Worm (Caenorhabditis elegans): ENCODE measurements around the gene F53F4.7.

DNA sequence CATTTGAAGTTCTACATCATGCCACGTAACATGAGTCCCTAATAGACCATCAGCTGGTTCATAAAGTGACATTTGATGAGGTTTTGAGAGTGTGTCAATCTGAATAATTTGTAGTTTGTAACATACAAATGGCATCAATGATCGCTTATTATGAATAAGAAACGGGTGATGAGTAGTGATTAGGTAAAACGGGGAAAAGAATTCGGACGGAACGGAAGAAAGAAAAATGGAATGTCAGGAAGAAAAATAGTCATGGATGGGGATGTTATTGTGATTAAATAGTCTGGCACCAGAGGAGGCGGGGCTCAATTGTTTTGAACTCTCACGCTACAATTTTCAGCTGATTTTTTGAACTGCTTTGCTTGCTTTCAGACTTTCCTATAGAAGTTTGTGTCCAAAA is 20.4 kb upstream of the F53F4.7 start, which contains the start of gene H37A05.2:
- TF ChIP-seq nhr-76 (tag; optimal IDR thresholded peaks at IDR 0.05) (no peak), arid-1 (GFP tag; conservative IDR thresholded peaks at IDR 0.05) (no peak), nhr-28 (tag; optimal IDR thresholded peaks at IDR 0.05) (no peak), ceh-44 (GFP tag; IDR thresholded peaks at IDR 0.05) (no peak), mep-1 (tag; optimal IDR thresholded peaks at IDR 0.05) (no peak), aly-2 (tag; optimal IDR thresholded peaks at IDR 0.05) (no peak), fos-1 (tag; optimal IDR thresholded peaks at IDR 0.05) (no peak), Y48G9A.11 (GFP tag; IDR thresholded peaks at IDR 0.05) (no peak), nhr-25 (tag; optimal IDR thresholded peaks at IDR 0.05; ENCODE audit: borderline replicate concordance, insufficient read depth) (no peak), pha-4 (GFP tag; IDR thresholded peaks at IDR 0.05) (no peak), pha-4 (tag; optimal IDR thresholded peaks at IDR 0.05) (no peak), nhr-6 (tag; optimal IDR thresholded peaks at IDR 0.05) (no peak), nhr-11 (tag; optimal IDR thresholded peaks at IDR 0.05) (no peak)

Measured in whole organism, L4 larva.